Fruit fly (Drosophila melanogaster): ENCODE data around the gene CG42717.

Gene CG42717

DNA sequence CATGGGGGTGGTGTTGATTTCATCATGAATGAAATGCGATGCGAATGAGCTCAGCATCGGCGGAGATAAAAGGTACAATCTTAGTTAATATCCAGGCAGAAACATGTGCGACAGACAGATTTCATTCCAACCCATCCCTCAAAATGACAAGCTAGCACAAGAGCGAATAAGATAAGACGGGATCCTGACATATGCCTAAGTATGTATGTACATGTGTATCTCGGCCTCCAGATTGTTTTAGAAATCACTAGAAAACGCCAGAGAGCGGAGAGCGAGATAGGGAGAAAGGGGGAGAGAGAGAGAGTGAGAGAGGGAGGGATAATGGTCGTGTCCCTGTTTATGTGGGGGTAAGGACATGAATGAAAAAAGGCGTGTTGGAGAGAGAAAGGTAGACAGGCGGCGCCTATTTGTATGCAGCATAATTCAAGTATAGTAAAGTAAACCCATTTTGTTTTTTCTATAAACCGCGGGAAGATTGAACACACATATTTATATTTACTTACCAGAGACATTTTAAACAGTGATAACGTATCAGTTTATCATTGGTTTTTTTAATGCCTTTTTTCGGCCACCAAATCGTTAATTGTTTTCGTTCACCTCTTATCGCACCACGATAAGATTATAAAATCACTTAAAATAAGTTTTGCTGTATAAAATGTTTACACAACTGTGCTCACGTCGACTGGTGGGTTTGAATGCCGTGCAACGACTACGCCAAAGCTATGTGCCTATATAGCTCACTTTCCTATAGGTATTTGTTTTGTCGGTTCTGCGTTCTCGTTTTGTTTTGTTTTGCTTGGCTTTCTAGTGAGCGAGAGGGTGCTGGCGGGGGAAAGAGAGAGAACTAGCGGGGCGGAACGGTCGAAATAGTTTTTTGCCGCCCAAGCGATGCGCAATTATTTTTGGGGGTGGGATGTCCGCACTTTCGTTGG, 17.2 kb upstream of the CG42717 start (continued):
- TF ChIP-seq CG18476 (GFP tag; optimal IDR thresholded peaks at IDR 0.05): no peak
- TF ChIP-seq grau (tag; optimal IDR thresholded peaks at IDR 0.05): peak; percentile 9
- TF ChIP-seq CG17802 (tag; optimal IDR thresholded peaks at IDR 0.05): no peak
- TF ChIP-seq zf30C (GFP tag; optimal IDR thresholded peaks at IDR 0.05): no peak
- no peak for TF ChIP-seq pzg (GFP tag; optimal IDR thresholded peaks at IDR 0.05)
- no peak for TF ChIP-seq Oaz (GFP tag; IDR thresholded peaks at IDR 0.05)
- TF ChIP-seq gt (GFP tag; IDR thresholded peaks at IDR 0.05): no peak
- no peak for TF ChIP-seq stwl (tag; optimal IDR thresholded peaks at IDR 0.05)
- TF ChIP-seq CG3281 (GFP tag; optimal IDR thresholded peaks at IDR 0.05): peak; percentile 61
- TF ChIP-seq exex (tag; optimal IDR thresholded peaks at IDR 0.05): peak; percentile 100
- no peak for TF ChIP-seq zfh2 (GFP tag; optimal IDR thresholded peaks at IDR 0.05)
- TF ChIP-seq CG7963 (GFP tag; IDR thresholded peaks at IDR 0.05; ENCODE audit: partially characterized antibody): no peak
- TF ChIP-seq hbn (GFP tag; IDR thresholded peaks at IDR 0.05; ENCODE audit: partially characterized antibody): no peak
- TF ChIP-seq Bdp1 (GFP tag; optimal IDR thresholded peaks at IDR 0.05): no peak
- no peak for TF ChIP-seq Hr51 (GFP tag; optimal IDR thresholded peaks at IDR 0.05)
- no peak for TF ChIP-seq pita (GFP tag; optimal IDR thresholded peaks at IDR 0.05)
- TF ChIP-seq CG16813 (GFP tag; IDR thresholded peaks at IDR 0.05; ENCODE audit: partially characterized antibody): no peak
- TF ChIP-seq HLH4C (GFP tag; IDR thresholded peaks at IDR 0.05; ENCODE audit: partially characterized antibody): no peak
- peak; percentile 90 for TF ChIP-seq CG13894 (tag; optimal IDR thresholded peaks at IDR 0.05)
- TF ChIP-seq CG12942 (GFP tag; optimal IDR thresholded peaks at IDR 0.05): no peak
- no peak for TF ChIP-seq ind (GFP tag; optimal IDR thresholded peaks at IDR 0.05)
- TF ChIP-seq scrt (GFP tag; optimal IDR thresholded peaks at IDR 0.05): peak; percentile 49
- TF ChIP-seq CG2202 (tag; optimal IDR thresholded peaks at IDR 0.05): no peak
- peak; percentile 32 for TF ChIP-seq eyg (GFP tag; optimal IDR thresholded peaks at IDR 0.05)
- peak; percentile 6 for TF ChIP-seq mam (GFP tag; optimal IDR thresholded peaks at IDR 0.05)
- TF ChIP-seq crc (GFP tag; optimal IDR thresholded peaks at IDR 0.05): no peak
- peak; percentile 85 for TF ChIP-seq lab (GFP tag; optimal IDR thresholded peaks at IDR 0.05)
- TF ChIP-seq hth (optimal IDR thresholded peaks at IDR 0.05): no peak
- peak; percentile 56 for TF ChIP-seq ash1 (GFP tag; optimal IDR thresholded peaks at IDR 0.05)
- peak; percentile 53 for TF ChIP-seq YL-1 (GFP tag; optimal IDR thresholded peaks at IDR 0.05)
- TF ChIP-seq insv (GFP tag; optimal IDR thresholded peaks at IDR 0.05): no peak
- TF ChIP-seq Hey (tag; optimal IDR thresholded peaks at IDR 0.05): no peak
- peak; percentile 24; the same call in 1 of the 2 replicates for TF ChIP-seq CG32772 (GFP tag; IDR thresholded peaks at IDR 0.05)
- TF ChIP-seq pfk (GFP tag; optimal IDR thresholded peaks at IDR 0.05): peak; percentile 82
- no peak for TF ChIP-seq CG17829 (tag; optimal IDR thresholded peaks at IDR 0.05)
- TF ChIP-seq slbo (GFP tag; IDR thresholded peaks at IDR 0.05): peak; percentile 35; the same call in 1 of the 2 replicates
- TF ChIP-seq CG12155 (GFP tag; optimal IDR thresholded peaks at IDR 0.05): no peak
- TF ChIP-seq CG13296 (GFP tag; optimal IDR thresholded peaks at IDR 0.05): peak; percentile 71
- TF ChIP-seq sima (GFP tag; optimal IDR thresholded peaks at IDR 0.05): no peak
- TF ChIP-seq Doc3 (GFP tag; IDR thresholded peaks at IDR 0.05; ENCODE audit: partially characterized antibody): no peak
- peak; percentile 20; the same call in 1 of the 4 replicates for TF ChIP-seq Gug (GFP tag; IDR thresholded peaks at IDR 0.05)
- TF ChIP-seq B-H2 (GFP tag; optimal IDR thresholded peaks at IDR 0.05): peak; percentile 63
- peak; percentile 30 for TF ChIP-seq vfl (GFP tag; optimal IDR thresholded peaks at IDR 0.05)
- no peak for TF ChIP-seq CG15514 (GFP tag; optimal IDR thresholded peaks at IDR 0.05)
- TF ChIP-seq cato (GFP tag; optimal IDR thresholded peaks at IDR 0.05; ENCODE audit: borderline replicate concordance): no peak
- TF ChIP-seq CG15073 (GFP tag; optimal IDR thresholded peaks at IDR 0.05): no peak
- peak; percentile 48 for TF ChIP-seq CG15011 (GFP tag; optimal IDR thresholded peaks at IDR 0.05)
- TF ChIP-seq ato (GFP tag; IDR thresholded peaks at IDR 0.05; ENCODE audit: partially characterized antibody): no peak

Data from whole organism, embryonic.